Worm (Caenorhabditis elegans) whole organism, L1 larva: ENCODE results near the gene fbxc-31.

Experiments used
- C34B4.2 ChIP-seq: sonication (generic microtip); optimal IDR thresholded peaks from 2 replicates; lab custom pipeline; 2017; ENCODE audit warnings: mild to moderate bottlenecking, missing genetic modification characterization, missing compliant biosample characterization
- blmp-1 ChIP-seq: fragments of 150-350 bp; optimal IDR thresholded peaks from 2 replicates; lab custom pipeline; 2014; ENCODE audit warnings: missing biosample characterization, missing genetic modification characterization
- ceh-82 ChIP-seq, 3 experiments: fragments of 150-350 bp in 1 of 3; sonication (generic microtip) in 2 of 3; optimal IDR thresholded peaks; 2 replicates each; lab custom pipeline; 2014 to 2017; ENCODE audit warnings: missing biosample characterization in 3 of 3, missing genetic modification characterization in 3 of 3
- ces-1 ChIP-seq: fragments of 150-350 bp; optimal IDR thresholded peaks from 2 replicates; lab custom pipeline; 2014; ENCODE audit warnings: missing biosample characterization, missing genetic modification reagents, missing genetic modification characterization
- efl-1 ChIP-seq, 4 experiments: fragments of 150-350 bp; optimal IDR thresholded peaks in 3 of 4; peaks in 1 of 4; 1 replicate in 1 of 4; 2 replicates in 3 of 4; lab custom pipeline; 2014; ENCODE audit warnings: missing biosample characterization in 2 of 4, missing genetic modification characterization in 2 of 4, missing genetic modification reagents in 2 of 4
- efl-3 ChIP-seq: fragments of 200-800 bp; sonication (Bioruptor generic); optimal IDR thresholded peaks from 2 replicates; lab custom pipeline; 2018; ENCODE audit warnings: mild to moderate bottlenecking, missing genetic modification characterization, missing compliant biosample characterization
- egl-13 ChIP-seq: sonication (generic microtip); optimal IDR thresholded peaks from 2 replicates; lab custom pipeline; 2016; ENCODE audit warnings: missing genotype, missing genetic modification reagents, missing genetic modification characterization, missing compliant biosample characterization
- elt-2 ChIP-seq: sonication (generic microtip); optimal IDR thresholded peaks from 2 replicates; lab custom pipeline; 2016; ENCODE audit warnings: missing genetic modification characterization, mild to moderate bottlenecking, inconsistent platforms, missing compliant biosample characterization, missing genetic modification reagents
- elt-3 ChIP-seq, 6 experiments: fragments of 150-350 bp in 1 of 6; sonication (generic microtip); optimal IDR thresholded peaks; 2 replicates each; lab custom pipeline; 2017 to 2018; ENCODE audit warnings: missing biosample characterization in 6 of 6, missing genetic modification characterization in 6 of 6, inconsistent platforms in 1 of 6
- fkh-8 ChIP-seq: sonication (generic microtip); optimal IDR thresholded peaks from 2 replicates; lab custom pipeline; 2016; ENCODE audit warnings: mild to moderate bottlenecking, missing genetic modification characterization, missing compliant biosample characterization
- fos-1 ChIP-seq: fragments of 150-350 bp; optimal IDR thresholded peaks from 2 replicates; lab custom pipeline; 2014; ENCODE audit warnings: missing biosample characterization, missing genetic modification characterization
- hlh-17 ChIP-seq: fragments of 200-800 bp; sonication (Bioruptor generic); optimal IDR thresholded peaks from 2 replicates; lab custom pipeline; 2018; ENCODE audit warnings: missing genetic modification characterization, mild to moderate bottlenecking, missing compliant biosample characterization, moderate library complexity, borderline replicate concordance
- irx-1 ChIP-seq: sonication (generic microtip); optimal IDR thresholded peaks from 2 replicates; lab custom pipeline; 2016; ENCODE audit warnings: missing genetic modification characterization, missing compliant biosample characterization
- isw-1 ChIP-seq: fragments of 200-800 bp; sonication (Bioruptor generic); IDR thresholded peaks from 2 replicates; pipeline ENCODE4 v1.3.6; 2022; ENCODE audit warnings: missing genetic modification characterization, missing compliant biosample characterization
- jun-1 ChIP-seq: fragments of 150-350 bp; optimal IDR thresholded peaks from 2 replicates; lab custom pipeline; 2014; ENCODE audit warnings: missing biosample characterization, missing genetic modification reagents, missing genetic modification characterization
- lin-13 ChIP-seq: fragments of 150-350 bp; optimal IDR thresholded peaks from 2 replicates; lab custom pipeline; 2014; ENCODE audit warnings: missing biosample characterization, missing genetic modification reagents, missing genetic modification characterization
- lin-14 ChIP-seq: fragments of 200-800 bp; sonication (Bioruptor generic); optimal IDR thresholded peaks from 2 replicates; lab custom pipeline; 2018; ENCODE audit warnings: mild to moderate bottlenecking, missing genetic modification characterization, moderate library complexity, missing compliant biosample characterization
- lin-15B ChIP-seq: fragments of 150-350 bp; sonication (generic microtip); optimal IDR thresholded peaks from 3 replicates; lab custom pipeline; 2014; ENCODE audit warnings: missing biosample characterization, missing genetic modification characterization
- lin-35 ChIP-seq, 2 experiments: fragments of 150-350 bp; optimal IDR thresholded peaks; 2 replicates each; lab custom pipeline; 2014; ENCODE audit warnings: missing biosample characterization in 2 of 2, missing genetic modification characterization in 2 of 2, missing genetic modification reagents in 2 of 2
- lir-3 ChIP-seq: sonication (generic microtip); optimal IDR thresholded peaks from 2 replicates; lab custom pipeline; 2016; ENCODE audit warnings: mild to moderate bottlenecking, missing genetic modification characterization, moderate library complexity, missing compliant biosample characterization; ENCODE audit not compliant: poor library complexity
- mab-9 ChIP-seq: fragments of 200-800 bp; sonication (Bioruptor generic); IDR thresholded peaks from 2 replicates; pipeline ENCODE4 v1.3.6; 2022; ENCODE audit warnings: missing genetic modification reagents, missing genetic modification characterization, missing compliant biosample characterization
- mef-2 ChIP-seq: fragments of 150-350 bp; optimal IDR thresholded peaks from 2 replicates; lab custom pipeline; 2014; ENCODE audit warnings: missing biosample characterization, missing genetic modification characterization
- nhr-19 ChIP-seq: fragments of 200-800 bp; sonication (Bioruptor generic); conservative IDR thresholded peaks from 2 replicates; pipeline ENCODE4 v1.3.6; 2022; ENCODE audit warnings: missing genetic modification characterization, missing compliant biosample characterization
- nhr-20 ChIP-seq: sonication (generic microtip); optimal IDR thresholded peaks from 2 replicates; lab custom pipeline; 2016; ENCODE audit warnings: mild to moderate bottlenecking, missing genetic modification characterization, missing compliant biosample characterization
- nhr-237 ChIP-seq: fragments of 150-350 bp; optimal IDR thresholded peaks from 2 replicates; lab custom pipeline; 2014; ENCODE audit warnings: missing biosample characterization, missing genetic modification characterization
- nhr-76 ChIP-seq: sonication (generic microtip); optimal IDR thresholded peaks from 2 replicates; lab custom pipeline; 2017; ENCODE audit warnings: missing biosample characterization, missing genetic modification characterization
- nhr-77 ChIP-seq: fragments of 150-350 bp; optimal IDR thresholded peaks from 2 replicates; lab custom pipeline; 2014; ENCODE audit warnings: missing biosample characterization, missing genetic modification characterization
- nhr-84 ChIP-seq: sonication (generic microtip); optimal IDR thresholded peaks from 2 replicates; lab custom pipeline; 2017; ENCODE audit warnings: missing biosample characterization, missing genetic modification characterization
- nhr-85 ChIP-seq: sonication (generic microtip); peaks from one replicate; lab custom pipeline; 2016; ENCODE audit warnings: missing genetic modification characterization, inconsistent platforms, missing compliant biosample characterization
- pag-3 ChIP-seq: sonication (generic microtip); optimal IDR thresholded peaks from 2 replicates; lab custom pipeline; 2017; ENCODE audit warnings: missing genetic modification characterization, mild to moderate bottlenecking, missing compliant biosample characterization, antibody characterized with exemption, borderline replicate concordance; ENCODE audit not compliant: insufficient read depth
- pax-3 ChIP-seq: fragments of 200-800 bp; sonication (Bioruptor generic); optimal IDR thresholded peaks from 2 replicates; lab custom pipeline; 2018; ENCODE audit warnings: mild to moderate bottlenecking, missing genetic modification characterization, moderate library complexity, missing compliant biosample characterization
- pqm-1 ChIP-seq: sonication (generic microtip); optimal IDR thresholded peaks from 3 replicates; lab custom pipeline; 2017; ENCODE audit warnings: missing biosample characterization, missing genetic modification characterization
- skn-1 ChIP-seq: fragments of 150-350 bp; optimal IDR thresholded peaks from 2 replicates; lab custom pipeline; 2014; ENCODE audit warnings: missing biosample characterization, missing genetic modification characterization
- sox-4 ChIP-seq: sonication (generic microtip); optimal IDR thresholded peaks from 2 replicates; lab custom pipeline; 2016; ENCODE audit warnings: missing genetic modification characterization, missing compliant biosample characterization
- sptf-1 ChIP-seq: fragments of 150-350 bp; optimal IDR thresholded peaks from 2 replicates; lab custom pipeline; 2014; ENCODE audit warnings: missing biosample characterization, missing genetic modification characterization
- tbx-2 ChIP-seq: sonication (generic microtip); optimal IDR thresholded peaks from 2 replicates; lab custom pipeline; 2016; ENCODE audit warnings: missing genetic modification characterization, missing compliant biosample characterization
- unc-130 ChIP-seq: fragments of 150-350 bp; optimal IDR thresholded peaks from 2 replicates; lab custom pipeline; 2017; ENCODE audit warnings: missing biosample characterization, missing genetic modification characterization, inconsistent platforms
- unc-30 ChIP-seq: sonication (generic microtip); optimal IDR thresholded peaks from 2 replicates; lab custom pipeline; 2017; ENCODE audit warnings: missing biosample characterization, missing genetic modification characterization
- unc-62 ChIP-seq: fragments of 150-350 bp; optimal IDR thresholded peaks from 2 replicates; lab custom pipeline; 2014; ENCODE audit warnings: missing biosample characterization, missing genetic modification reagents, missing genetic modification characterization
- unc-86 ChIP-seq: sonication (generic microtip); optimal IDR thresholded peaks from 2 replicates; lab custom pipeline; 2016; ENCODE audit warnings: missing genetic modification characterization, missing compliant biosample characterization
- ztf-11 ChIP-seq, 2 experiments: sonication (generic microtip); optimal IDR thresholded peaks; 2 replicates each; lab custom pipeline; 2016 to 2017; ENCODE audit warnings: missing genetic modification characterization in 2 of 2, missing biosample characterization in 1 of 2, missing compliant biosample characterization in 1 of 2

The fbxc-31 gene

DNA sequence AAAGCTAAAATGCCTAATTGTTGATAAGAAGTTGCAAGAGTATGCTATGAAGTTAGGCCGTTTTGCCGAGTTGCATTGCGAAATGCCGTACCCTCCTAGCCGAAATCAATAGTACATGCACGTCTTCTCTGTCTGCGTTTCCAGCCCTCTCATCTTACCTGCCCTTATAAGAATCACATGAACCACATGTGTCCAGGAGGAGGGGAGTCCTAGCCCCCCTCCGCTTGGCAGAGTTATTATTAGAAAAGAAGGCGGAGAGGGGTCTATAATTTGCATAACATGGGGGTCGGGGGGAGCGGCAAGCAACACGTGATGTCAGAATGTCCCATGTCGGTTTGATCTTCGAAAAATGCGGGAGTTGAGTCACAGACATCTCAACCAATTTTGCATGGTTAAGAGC lies 41.3 kb downstream of the fbxc-31 start:
- TF ChIP-seq lin-15B (tag; lab: Kevin White, UChicago) (no peak), ceh-82 (tag; optimal IDR thresholded peaks at IDR 0.05; lab: Kevin White, UChicago) (peak in 1 of 3 experiments; percentile 5), unc-30 (tag; lab: Kevin White, UChicago) (no peak), ztf-11 (tag; optimal IDR thresholded peaks at IDR 0.05; lab: Kevin White, UChicago) (no peak), nhr-76 (tag; lab: Kevin White, UChicago) (no peak), lin-35 (GFP tag; optimal IDR thresholded peaks at IDR 0.05; lab: Kevin White, UChicago) (no peak), tbx-2 (tag; lab: Kevin White, UChicago) (no peak), isw-1 (no peak), irx-1 (tag; lab: Kevin White, UChicago) (no peak), efl-3 (no peak), blmp-1 (tag; lab: Kevin White, UChicago) (no peak), lir-3 (tag; lab: Kevin White, UChicago) (no peak), nhr-77 (tag; lab: Kevin White, UChicago) (no peak), sox-4 (tag; lab: Kevin White, UChicago) (no peak), ces-1 (GFP tag; lab: Kevin White, UChicago) (no peak), C34B4.2 (tag; lab: Kevin White, UChicago) (no peak), unc-86 (no peak), fkh-8 (tag; lab: Kevin White, UChicago) (peak; percentile 9), nhr-237 (tag; lab: Kevin White, UChicago) (no peak), lin-13 (GFP tag; lab: Kevin White, UChicago) (no peak), lin-14 (GFP tag; lab: Kevin White, UChicago) (peak; percentile 31), fos-1 (tag; lab: Kevin White, UChicago) (no peak), efl-1 (optimal IDR thresholded peaks at IDR 0.05; lab: Kevin White, UChicago) (no peak), efl-1 (GFP tag; optimal IDR thresholded peaks at IDR 0.05 in 1 of 2; lab: Kevin White, UChicago) (peak in 1 of 2 experiments; percentile 59)
- TF ChIP-seq, all 84 proteins: peak for 4

DNA sequence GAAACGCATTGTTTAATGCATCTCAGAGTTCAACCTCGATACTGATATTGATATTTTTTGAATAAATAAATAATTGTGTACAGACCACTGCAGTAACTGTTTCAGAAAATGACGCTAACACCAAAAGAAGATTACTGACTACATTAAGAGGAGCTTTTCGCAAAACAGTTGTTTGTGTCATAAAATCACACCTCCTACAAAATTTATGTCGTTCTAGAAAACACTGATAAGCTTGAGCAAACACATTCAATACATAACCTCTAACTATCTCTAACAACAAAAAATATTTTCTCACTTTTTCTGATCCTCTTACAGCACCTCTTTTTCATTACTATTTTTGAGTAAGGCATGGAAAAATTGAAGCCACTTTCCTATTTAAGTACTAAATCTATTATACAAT lies 42.8 kb downstream of the fbxc-31 start, which contains the start of gene fbxc-7:
TSS of gene fbxc-7 (plus strand) at position 301 of the 400 bp plus-strand sequence.
- peak; percentile 15 for TF ChIP-seq elt-2

DNA sequence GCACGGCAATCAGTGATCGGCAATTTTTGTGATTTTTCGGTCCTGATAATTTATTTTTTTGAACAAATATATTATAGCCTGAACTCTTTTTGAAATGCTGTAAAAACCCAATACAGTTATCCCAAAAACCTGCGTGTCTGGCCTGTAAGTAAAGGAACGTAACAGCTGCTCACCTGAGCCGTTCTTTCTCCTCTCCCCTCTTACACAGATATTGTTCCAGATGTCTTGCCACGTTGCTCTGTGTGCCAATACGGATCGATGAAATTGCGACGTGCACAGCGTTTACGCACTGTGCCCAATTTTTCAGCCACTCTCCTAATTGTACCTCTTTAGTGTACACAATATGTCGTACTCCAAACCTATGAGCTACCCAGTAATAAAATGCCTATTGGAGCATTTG lies 46.8 kb downstream of the fbxc-31 start, which contains the start of gene sdz-4:
TSS of gene sdz-4 (plus strand) at position 301 of the 400 bp plus-strand sequence.
- TF ChIP-seq nhr-20 (tag; lab: Kevin White, UChicago) (no peak), jun-1 (tag; lab: Kevin White, UChicago) (no peak), unc-130 (tag; lab: Kevin White, UChicago) (no peak)

DNA sequence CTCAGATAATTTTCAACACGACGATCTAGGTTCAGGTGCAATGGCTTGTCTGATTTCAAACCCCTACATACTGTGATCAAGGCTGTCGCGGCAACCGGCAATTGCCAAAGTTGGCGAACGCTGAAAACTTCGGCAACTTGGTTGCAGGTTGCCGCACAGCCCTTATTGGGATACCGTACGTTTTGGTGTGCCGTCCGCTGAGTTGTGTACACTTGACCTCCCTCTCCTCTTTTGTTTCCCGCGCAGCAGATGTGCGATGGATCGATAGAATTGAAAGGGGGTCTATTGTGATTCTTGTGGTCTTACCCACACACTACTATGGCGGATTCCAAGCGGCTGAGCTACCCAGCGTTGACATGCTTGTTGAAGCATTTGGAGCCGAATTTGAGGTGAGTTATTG lies 48.4 kb downstream of the fbxc-31 start, which contains the start of the genes C32B5.18 and C32B5.7:
TSS of gene C32B5.18 (plus strand) at position 301 of the 400 bp plus-strand sequence.
TSS of gene C32B5.7 (plus strand) at position 311 of the 400 bp plus-strand sequence.
- TF ChIP-seq nhr-84 (tag; lab: Kevin White, UChicago) (no peak), lin-35 (GFP tag; optimal IDR thresholded peaks at IDR 0.05; lab: Kevin White, UChicago) (no peak), nhr-76 (tag; lab: Kevin White, UChicago) (no peak), lin-13 (GFP tag; lab: Kevin White, UChicago) (no peak), blmp-1 (tag; lab: Kevin White, UChicago) (no peak), hlh-17 (no peak), skn-1 (tag; lab: Kevin White, UChicago) (no peak)

DNA sequence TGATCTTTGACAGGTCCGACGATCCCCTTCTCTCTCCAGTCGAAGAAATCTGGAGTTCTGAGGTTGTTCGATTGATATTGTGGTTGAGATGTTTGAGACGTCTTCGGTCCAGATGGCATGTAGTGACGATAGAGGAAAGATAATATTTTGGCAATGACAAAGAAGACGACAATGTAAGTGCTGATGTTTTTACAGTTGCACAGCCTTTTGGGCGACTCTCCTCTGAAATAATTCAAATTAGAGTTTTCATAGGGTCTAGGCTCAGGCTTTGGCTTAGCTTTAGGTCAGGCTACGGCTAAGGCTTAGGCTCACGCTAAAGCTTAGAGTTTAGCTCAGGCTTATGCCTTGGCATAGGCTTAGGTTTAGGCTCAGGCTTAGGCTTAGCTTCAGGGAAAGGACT lies 50.2 kb downstream of the fbxc-31 start, which contains the start of gene C32B5.13:
TSS of gene C32B5.13 (minus strand) at position 101 of the 400 bp plus-strand sequence.
- TF ChIP-seq lin-13 (GFP tag; lab: Kevin White, UChicago): no peak
- TF ChIP-seq mab-9 (GFP tag; lab: Robert Waterston, UW): no peak
- TF ChIP-seq nhr-76 (tag; lab: Kevin White, UChicago): no peak
- TF ChIP-seq unc-130 (tag; lab: Kevin White, UChicago): no peak
- no peak for TF ChIP-seq pag-3 (tag; lab: Kevin White, UChicago)
- TF ChIP-seq nhr-84 (tag; lab: Kevin White, UChicago): no peak
- TF ChIP-seq efl-3: no peak
- no peak for TF ChIP-seq pqm-1 (tag; lab: Kevin White, UChicago)
- TF ChIP-seq unc-62 (GFP tag; lab: Kevin White, UChicago): no peak
- TF ChIP-seq mef-2 (tag; lab: Kevin White, UChicago): no peak
- TF ChIP-seq nhr-20 (tag; lab: Kevin White, UChicago): no peak
- no peak for TF ChIP-seq egl-13 (tag; lab: Kevin White, UChicago)
- TF ChIP-seq elt-3 (tag; optimal IDR thresholded peaks at IDR 0.05; lab: Kevin White, UChicago): no peak
- no peak for TF ChIP-seq nhr-85 (tag; lab: Kevin White, UChicago)
- no peak for TF ChIP-seq pax-3 (tag; lab: Kevin White, UChicago)
- TF ChIP-seq sptf-1 (tag; lab: Kevin White, UChicago): no peak
- no peak for TF ChIP-seq skn-1 (tag; lab: Kevin White, UChicago)
- TF ChIP-seq nhr-19 (GFP tag; lab: Robert Waterston, UW): no peak
